5 fruit fly cellular contexts compared by ENCODE assay signal in genomic region chrX:3451250-3451786, dm6.
TF ChIP-seq lines count a peak whose summit lies in the region.

No protein-coding gene starts in this region.

- TF ChIP-seq CTCF in whole organism, embryonic (GFP tag; optimal IDR thresholded peaks at IDR 0.05; lab: Kevin White, UChicago), result no peak

TF ChIP-seq in whole organism, adult, 20 proteins besides CTCF, POLR2A, EP300 and RAD21:
- TF ChIP-seq Clk (GFP tag; optimal IDR thresholded peaks at IDR 0.05; lab: Kevin White, UChicago), result no peak
- peak; percentile 54 for TF ChIP-seq kay (GFP tag; lab: Kevin White, UChicago; ENCODE audit: borderline replicate concordance)
- TF ChIP-seq CG1620 (GFP tag; optimal IDR thresholded peaks at IDR 0.05; lab: Kevin White, UChicago), result no peak
- peak; percentile 33 for TF ChIP-seq cic (GFP tag; optimal IDR thresholded peaks at IDR 0.05; lab: Kevin White, UChicago)

TF ChIP-seq in whole organism, embryonic, 481 proteins besides CTCF, POLR2A, EP300 and RAD21 (continues in another document):
- TF ChIP-seq lbe (GFP tag; optimal IDR thresholded peaks at IDR 0.05; lab: Kevin White, UChicago) (peak; percentile 26), Hey (tag; optimal IDR thresholded peaks at IDR 0.05; lab: Kevin White, UChicago) (no peak), CG11504 (tag; optimal IDR thresholded peaks at IDR 0.05; lab: Kevin White, UChicago) (peak; percentile 98), chinmo (GFP tag; IDR thresholded peaks at IDR 0.05; lab: Robert Waterston, UW; ENCODE audit: partially characterized antibody) (peak; percentile 80; the same call in 3 of the 4 replicates), Doc3 (GFP tag; IDR thresholded peaks at IDR 0.05; lab: Robert Waterston, UW; ENCODE audit: partially characterized antibody) (no peak), Trl (optimal IDR thresholded peaks at IDR 0.05; lab: Kevin White, UChicago) (peak; percentile 87 to 96), Trl (GFP tag; optimal IDR thresholded peaks at IDR 0.05; lab: Kevin White, UChicago) (no peak), sqz (GFP tag; optimal IDR thresholded peaks at IDR 0.05; lab: Kevin White, UChicago) (peak; percentile 38), CG3163 (GFP tag; optimal IDR thresholded peaks at IDR 0.05; lab: Kevin White, UChicago) (peak; percentile 90), yki (optimal IDR thresholded peaks at IDR 0.05; lab: Kevin White, UChicago) (peak; percentile 53), sd (tag; optimal IDR thresholded peaks at IDR 0.05; lab: Kevin White, UChicago) (peak; percentile 14), fu2 (GFP tag; optimal IDR thresholded peaks at IDR 0.05; lab: Kevin White, UChicago) (no peak), sna (GFP tag; IDR thresholded peaks at IDR 0.05; lab: Robert Waterston, UW; ENCODE audit: partially characterized antibody) (peak; percentile 26; the same call in 1 of the 2 replicates), CG13287 (GFP tag; IDR thresholded peaks at IDR 0.05; lab: Robert Waterston, UW; ENCODE audit: partially characterized antibody) (0 out of 2 replicates have a peak, but pooled peaks have one; percentile 22), nom (GFP tag; optimal IDR thresholded peaks at IDR 0.05; lab: Kevin White, UChicago) (peak; percentile 4), ind (GFP tag; optimal IDR thresholded peaks at IDR 0.05; lab: Kevin White, UChicago) (no peak), CG34224 (GFP tag; IDR thresholded peaks at IDR 0.05; lab: Robert Waterston, UW; ENCODE audit: partially characterized antibody) (peak; percentile 60), CG7271 (tag; optimal IDR thresholded peaks at IDR 0.05; lab: Kevin White, UChicago) (no peak), CG5245 (GFP tag; optimal IDR thresholded peaks at IDR 0.05; lab: Kevin White, UChicago) (no peak), z (GFP tag; IDR thresholded peaks at IDR 0.05; lab: Robert Waterston, UW) (peak; percentile 96)

TF ChIP-seq in whole organism, prepupa, 60 proteins besides CTCF, POLR2A, EP300 and RAD21:
- TF ChIP-seq Lpt (GFP tag; optimal IDR thresholded peaks at IDR 0.05; lab: Kevin White, UChicago), result no peak
- TF ChIP-seq eg (GFP tag; IDR thresholded peaks at IDR 0.05; lab: Robert Waterston, UW), result no peak
- no peak for TF ChIP-seq vri (GFP tag; optimal IDR thresholded peaks at IDR 0.05; lab: Kevin White, UChicago)
- no peak for TF ChIP-seq CG8119 (GFP tag; IDR thresholded peaks at IDR 0.05; lab: Robert Waterston, UW)
- no peak for TF ChIP-seq CG6792 (GFP tag; optimal IDR thresholded peaks at IDR 0.05; lab: Kevin White, UChicago)
- peak; percentile 8 for TF ChIP-seq CG6854 (GFP tag; optimal IDR thresholded peaks at IDR 0.05; lab: Kevin White, UChicago)
- peak; percentile 17; the same call in 1 of the 2 replicates for TF ChIP-seq CG15336 (GFP tag; IDR thresholded peaks at IDR 0.05; lab: Robert Waterston, UW)
- TF ChIP-seq Hr38 (GFP tag; optimal IDR thresholded peaks at IDR 0.05; lab: Kevin White, UChicago), result no peak
- TF ChIP-seq CG11902 (GFP tag; optimal IDR thresholded peaks at IDR 0.05; lab: Kevin White, UChicago), result no peak
- no peak for TF ChIP-seq spab (GFP tag; optimal IDR thresholded peaks at IDR 0.05; lab: Kevin White, UChicago)
- no peak for TF ChIP-seq Blimp-1 (GFP tag; optimal IDR thresholded peaks at IDR 0.05; lab: Kevin White, UChicago)
- TF ChIP-seq OdsH (GFP tag; optimal IDR thresholded peaks at IDR 0.05; lab: Kevin White, UChicago), result no peak
- no peak for TF ChIP-seq topi (GFP tag; optimal IDR thresholded peaks at IDR 0.05; lab: Kevin White, UChicago)
- TF ChIP-seq svp (GFP tag; lab: Kevin White, UChicago), result no peak
- no peak for TF ChIP-seq Sox14 (GFP tag; optimal IDR thresholded peaks at IDR 0.05; lab: Kevin White, UChicago)

TF ChIP-seq in whole organism, pupa, 21 proteins besides CTCF, POLR2A, EP300 and RAD21:
- TF ChIP-seq D1 (tag; optimal IDR thresholded peaks at IDR 0.05; lab: Kevin White, UChicago) (peak; percentile 3), Pif1B (GFP tag; optimal IDR thresholded peaks at IDR 0.05; lab: Kevin White, UChicago) (peak; percentile 26), CG4496 (GFP tag; IDR thresholded peaks at IDR 0.05; lab: Robert Waterston, UW) (no peak), CG8159 (tag; optimal IDR thresholded peaks at IDR 0.05; lab: Kevin White, UChicago) (no peak), CG8301 (tag; optimal IDR thresholded peaks at IDR 0.05; lab: Kevin White, UChicago) (no peak), CG9948 (tag; optimal IDR thresholded peaks at IDR 0.05; lab: Kevin White, UChicago) (no peak), CG13204 (GFP tag; optimal IDR thresholded peaks at IDR 0.05; lab: Kevin White, UChicago) (no peak), CG10348 (GFP tag; IDR thresholded peaks at IDR 0.05; lab: Robert Waterston, UW) (no peak), EcR (GFP tag; optimal IDR thresholded peaks at IDR 0.05; lab: Kevin White, UChicago) (no peak), CG17806 (tag; optimal IDR thresholded peaks at IDR 0.05; lab: Kevin White, UChicago) (no peak)

TF ChIP-seq in whole organism, wandering third instar larva, 38 proteins besides CTCF, POLR2A, EP300 and RAD21:
- TF ChIP-seq sage (GFP tag; optimal IDR thresholded peaks at IDR 0.05; lab: Kevin White, UChicago), result peak; percentile 75
- TF ChIP-seq Dif (GFP tag; optimal IDR thresholded peaks at IDR 0.05; lab: Kevin White, UChicago; ENCODE audit: partially characterized antibody), result peak; percentile 50
- TF ChIP-seq dsf (GFP tag; optimal IDR thresholded peaks at IDR 0.05; lab: Kevin White, UChicago; ENCODE audit: borderline replicate concordance), result no peak
- peak; percentile 4 to 42 for TF ChIP-seq dl (GFP tag; optimal IDR thresholded peaks at IDR 0.05; lab: Kevin White, UChicago; ENCODE audit: insufficient read depth in 1 of 2, partially characterized antibody in 2 of 2)
- TF ChIP-seq brk (GFP tag; optimal IDR thresholded peaks at IDR 0.05; lab: Kevin White, UChicago), result peak; percentile 22
- TF ChIP-seq CrebA (GFP tag; optimal IDR thresholded peaks at IDR 0.05; lab: Kevin White, UChicago; ENCODE audit: borderline replicate concordance), result peak; percentile 70
- no peak for TF ChIP-seq HLH106 (tag; optimal IDR thresholded peaks at IDR 0.05; lab: Kevin White, UChicago)
- TF ChIP-seq dmrt93B (GFP tag; optimal IDR thresholded peaks at IDR 0.05; lab: Kevin White, UChicago), result no peak
- TF ChIP-seq lola (GFP tag; optimal IDR thresholded peaks at IDR 0.05; lab: Kevin White, UChicago), result no peak
- TF ChIP-seq Rel (GFP tag; optimal IDR thresholded peaks at IDR 0.05; lab: Kevin White, UChicago), result no peak
- no peak for TF ChIP-seq Rel (tag; optimal IDR thresholded peaks at IDR 0.05; lab: Kevin White, UChicago)
